Worm (Caenorhabditis elegans) whole organism, midembryonic: ENCODE data around the gene E02A10.4.

Source experiments
- T22C8.4 ChIP-seq: fragments of 200-800 bp; sonication (Bioruptor generic); IDR thresholded peaks from 2 replicates; pipeline ENCODE4 v1.3.6; 2022; ENCODE audit warnings: missing genetic modification characterization, missing compliant biosample characterization
- cog-1 ChIP-seq: sonication (generic microtip); optimal IDR thresholded peaks from 2 replicates; lab custom pipeline; 2016; ENCODE audit warnings: missing genetic modification characterization, missing compliant biosample characterization
- flt-1 ChIP-seq: fragments of 200-800 bp; sonication (Bioruptor generic); IDR thresholded peaks from 2 replicates; pipeline ENCODE4 v1.3.6; 2022; ENCODE audit warnings: missing genetic modification characterization, missing compliant biosample characterization
- klf-2 ChIP-seq: fragments of 200-800 bp; sonication (Bioruptor generic); conservative IDR thresholded peaks from 2 replicates; pipeline ENCODE4 v1.3.6; 2022; ENCODE audit warnings: missing genetic modification reagents, missing genetic modification characterization, missing compliant biosample characterization
- med-1 ChIP-seq: sonication (generic microtip); optimal IDR thresholded peaks from 2 replicates; lab custom pipeline; 2017; ENCODE audit warnings: missing genetic modification characterization, mild to moderate bottlenecking, missing compliant biosample characterization, antibody characterized with exemption, missing genetic modification reagents; ENCODE audit not compliant: insufficient read depth
- ref-1 ChIP-seq: fragments of 200-800 bp; sonication (Bioruptor generic); conservative IDR thresholded peaks from 2 replicates; pipeline ENCODE4 v1.3.6; 2022; ENCODE audit warnings: missing genetic modification reagents, missing genetic modification characterization, missing compliant biosample characterization
- tab-1 ChIP-seq: fragments of 200-800 bp; sonication (Bioruptor generic); IDR thresholded peaks from 2 replicates; pipeline ENCODE4 v1.3.6; 2022; ENCODE audit warnings: missing genetic modification characterization, missing compliant biosample characterization
- ztf-23 ChIP-seq: fragments of 200-800 bp; sonication (Bioruptor generic); IDR thresholded peaks from 2 replicates; pipeline ENCODE4 v1.3.6; 2022; ENCODE audit warnings: missing genetic modification reagents, missing genetic modification characterization, missing compliant biosample characterization
- ztf-29 ChIP-seq: fragments of 200-800 bp; sonication (Bioruptor generic); IDR thresholded peaks from 2 replicates; pipeline ENCODE4 v1.3.6; 2022; ENCODE audit warnings: missing genetic modification reagents, missing genetic modification characterization, missing compliant biosample characterization

ce11 chrV:12528919-12529318, 38.8 kb downstream of the E02A10.4 start:
- TF ChIP-seq T22C8.4 (GFP tag; lab: Robert Waterston, UW) (no peak), ztf-29 (GFP tag; lab: Robert Waterston, UW) (no peak), flt-1 (no peak), klf-2 (no peak), ztf-23 (GFP tag; lab: Robert Waterston, UW) (no peak), ref-1 (GFP tag; lab: Robert Waterston, UW) (no peak), med-1 (GFP tag; lab: Kevin White, UChicago) (no peak), tab-1 (no peak), cog-1 (tag; lab: Kevin White, UChicago) (no peak)
